Fruit fly (Drosophila melanogaster): ENCODE data around the gene CG1571.

CG1571 gene

DNA sequence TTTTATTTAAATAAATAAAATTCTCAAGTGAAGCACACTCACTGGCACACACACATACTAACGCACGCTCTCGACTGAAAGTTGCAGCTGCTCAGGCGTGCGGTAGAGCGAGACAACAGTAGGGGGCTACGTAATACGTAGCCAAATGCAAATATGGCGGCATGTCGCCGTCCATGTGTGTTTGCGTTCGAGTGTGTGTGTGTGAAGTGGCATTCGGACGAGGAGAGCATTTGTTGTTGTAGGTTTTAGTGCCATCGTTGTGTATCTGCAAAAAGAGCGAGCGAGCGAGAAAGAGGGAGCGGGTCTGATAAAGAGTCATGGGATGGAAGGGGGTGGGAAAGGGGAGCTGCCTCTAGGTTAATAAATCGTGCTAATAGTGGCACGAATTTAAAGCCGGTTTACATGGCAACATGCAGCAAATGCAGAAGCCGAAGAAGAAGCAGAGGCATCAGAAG, 17.2 kb upstream of the CG1571 start (continued):
- no peak for TF ChIP-seq sna (GFP tag; IDR thresholded peaks at IDR 0.05; ENCODE audit: partially characterized antibody)
- peak; percentile 73; the same call in 2 of the 3 replicates for TF ChIP-seq CG6175 (GFP tag; IDR thresholded peaks at IDR 0.05)
- no peak for TF ChIP-seq CG14860 (GFP tag; IDR thresholded peaks at IDR 0.05; ENCODE audit: partially characterized antibody)
- TF ChIP-seq sob (GFP tag; IDR thresholded peaks at IDR 0.05) = peak; percentile 57
- TF ChIP-seq CG14965 (GFP tag; optimal IDR thresholded peaks at IDR 0.05; ENCODE audit: borderline replicate concordance) = no peak
- TF ChIP-seq CG4854 (GFP tag; optimal IDR thresholded peaks at IDR 0.05) = no peak
- no peak for TF ChIP-seq CG4328 (GFP tag; optimal IDR thresholded peaks at IDR 0.05)
- peak; percentile 29 for TF ChIP-seq CG6813 (GFP tag; optimal IDR thresholded peaks at IDR 0.05)
- peak; percentile 67; the same call in 2 of the 3 replicates for TF ChIP-seq ci (GFP tag; IDR thresholded peaks at IDR 0.05)
- peak; percentile 83 for TF ChIP-seq CG10431 (GFP tag; optimal IDR thresholded peaks at IDR 0.05)
- TF ChIP-seq CG9797 (GFP tag; optimal IDR thresholded peaks at IDR 0.05) = no peak
- no peak for TF ChIP-seq inv (GFP tag; IDR thresholded peaks at IDR 0.05; ENCODE audit: partially characterized antibody)
- no peak for TF ChIP-seq CG2889 (GFP tag; IDR thresholded peaks at IDR 0.05)
- no peak for TF ChIP-seq CG2875 (GFP tag; optimal IDR thresholded peaks at IDR 0.05)
- TF ChIP-seq Trl (optimal IDR thresholded peaks at IDR 0.05) = peak; percentile 71 to 88
- peak; percentile 35 for TF ChIP-seq Trl (GFP tag; optimal IDR thresholded peaks at IDR 0.05)
- TF ChIP-seq MBD-R2 (GFP tag; IDR thresholded peaks at IDR 0.05) = 0 out of 2 replicates have a peak, but pooled peaks have one; percentile 16
- TF ChIP-seq exex (tag; optimal IDR thresholded peaks at IDR 0.05) = no peak
- no peak for TF ChIP-seq Dip3 (GFP tag; optimal IDR thresholded peaks at IDR 0.05)
- TF ChIP-seq lilli (GFP tag; optimal IDR thresholded peaks at IDR 0.05) = no peak
- TF ChIP-seq CG8944 (GFP tag; optimal IDR thresholded peaks at IDR 0.05) = no peak
- no peak for TF ChIP-seq fu2 (GFP tag; optimal IDR thresholded peaks at IDR 0.05)
- TF ChIP-seq CG4360 (GFP tag; IDR thresholded peaks at IDR 0.05) = peak; percentile 92
- no peak for TF ChIP-seq pan (optimal IDR thresholded peaks at IDR 0.05)
- TF ChIP-seq pan (GFP tag; optimal IDR thresholded peaks at IDR 0.05 in 1 of 2, IDR thresholded peaks at IDR 0.05 in 1 of 2) = no peak
- TF ChIP-seq usp (GFP tag; optimal IDR thresholded peaks at IDR 0.05) = no peak
- TF ChIP-seq bsh (GFP tag; optimal IDR thresholded peaks at IDR 0.05) = no peak
- TF ChIP-seq onecut (GFP tag; IDR thresholded peaks at IDR 0.05) = no peak
- TF ChIP-seq CG12744 (GFP tag; optimal IDR thresholded peaks at IDR 0.05) = no peak
- no peak for TF ChIP-seq gro (GFP tag; optimal IDR thresholded peaks at IDR 0.05)
- peak; percentile 35 for TF ChIP-seq CG3163 (GFP tag; optimal IDR thresholded peaks at IDR 0.05)
- no peak for TF ChIP-seq PHDP (tag; optimal IDR thresholded peaks at IDR 0.05)
- no peak for TF ChIP-seq E2f1 (GFP tag; IDR thresholded peaks at IDR 0.05)
- peak; percentile 12 for TF ChIP-seq CG6683 (GFP tag; optimal IDR thresholded peaks at IDR 0.05)
- peak; percentile 44 for TF ChIP-seq Deaf1 (tag; optimal IDR thresholded peaks at IDR 0.05)
- TF ChIP-seq fru (optimal IDR thresholded peaks at IDR 0.05) = no peak
- TF ChIP-seq Taf1 (GFP tag; IDR thresholded peaks at IDR 0.05) = no peak
- TF ChIP-seq CG11504 (tag; optimal IDR thresholded peaks at IDR 0.05) = no peak
- TF ChIP-seq dpn (GFP tag; optimal IDR thresholded peaks at IDR 0.05) = no peak
- no peak for TF ChIP-seq Xrp1 (GFP tag; IDR thresholded peaks at IDR 0.05)
- TF ChIP-seq Vsx1 (GFP tag; optimal IDR thresholded peaks at IDR 0.05) = peak; percentile 33
- peak; percentile 95 for TF ChIP-seq CG10321 (GFP tag; IDR thresholded peaks at IDR 0.05)
- no peak for TF ChIP-seq en (GFP tag; optimal IDR thresholded peaks at IDR 0.05)
- peak; percentile 38; the same call in 1 of the 3 replicates for TF ChIP-seq Opbp (GFP tag; IDR thresholded peaks at IDR 0.05; ENCODE audit: partially characterized antibody)
- TF ChIP-seq stc (GFP tag; IDR thresholded peaks at IDR 0.05) = 0 out of 2 replicates have a peak, but pooled peaks have one; percentile 18
- TF ChIP-seq HLHmδ (GFP tag; optimal IDR thresholded peaks at IDR 0.05) = peak; percentile 74
- TF ChIP-seq NC2α (GFP tag; optimal IDR thresholded peaks at IDR 0.05) = no peak
- TF ChIP-seq CG12391 (tag; optimal IDR thresholded peaks at IDR 0.05) = peak; percentile 2
- peak; percentile 47 for TF ChIP-seq sqz (GFP tag; optimal IDR thresholded peaks at IDR 0.05)
- TF ChIP-seq CG12236 (GFP tag; optimal IDR thresholded peaks at IDR 0.05) = no peak
- peak; percentile 86 for TF ChIP-seq abd-A (tag; optimal IDR thresholded peaks at IDR 0.05)
